Fruit fly (Drosophila melanogaster) whole organism, adult: ENCODE data around the gene dati.

Experiments
- CG14711 ChIP-seq: fragments of 200-800 bp; sonication (Bioruptor generic); optimal IDR thresholded peaks from 2 replicates; lab custom pipeline; 2018; ENCODE audit warnings: missing biosample characterization, mild to moderate bottlenecking, missing genetic modification characterization, moderate library complexity
- CG7101 ChIP-seq: fragments of 200-800 bp; sonication (Bioruptor generic); optimal IDR thresholded peaks from 2 replicates; lab custom pipeline; 2018; ENCODE audit warnings: missing biosample characterization, mild to moderate bottlenecking, missing genetic modification characterization, moderate library complexity
- Clk ChIP-seq: fragments of 200-800 bp; sonication (Bioruptor generic); optimal IDR thresholded peaks from 2 replicates; lab custom pipeline; 2017; ENCODE audit warnings: missing biosample characterization, missing genetic modification characterization
- Crg-1 ChIP-seq: fragments of 200-800 bp; sonication (Bioruptor generic); optimal IDR thresholded peaks from 2 replicates; lab custom pipeline; 2016; ENCODE audit warnings: missing biosample characterization, missing genetic modification characterization
- Mnt ChIP-seq: fragments of 200-800 bp; sonication (Bioruptor generic); optimal IDR thresholded peaks from 2 replicates; lab custom pipeline; 2016; ENCODE audit warnings: missing biosample characterization, mild to moderate bottlenecking, missing genetic modification characterization
- bab1 ChIP-seq: fragments of 200-800 bp; sonication (Bioruptor generic); optimal IDR thresholded peaks from 3 replicates; lab custom pipeline; 2019; ENCODE audit warnings: missing biosample characterization, mild to moderate bottlenecking, missing genetic modification characterization, moderate library complexity
- cnc ChIP-seq, 2 experiments: fragments of >200 bp; optimal IDR thresholded peaks; 2 replicates each; lab custom pipeline; 2017
- kay ChIP-seq: fragments of 200-800 bp; sonication (Bioruptor generic); peaks from one replicate; lab custom pipeline; 2016; ENCODE audit warnings: missing biosample characterization, missing genetic modification characterization, borderline replicate concordance
- ovo ChIP-seq: fragments of 200-800 bp; sonication (Bioruptor generic); optimal IDR thresholded peaks from 2 replicates; lab custom pipeline; 2016; ENCODE audit warnings: missing biosample characterization, missing genetic modification characterization
- pad ChIP-seq: fragments of 200-800 bp; sonication (Bioruptor generic); optimal IDR thresholded peaks from 3 replicates; lab custom pipeline; 2017; ENCODE audit warnings: missing biosample characterization, missing genetic modification characterization, mild to moderate bottlenecking, moderate library complexity, missing genetic modification reagents

DNA sequence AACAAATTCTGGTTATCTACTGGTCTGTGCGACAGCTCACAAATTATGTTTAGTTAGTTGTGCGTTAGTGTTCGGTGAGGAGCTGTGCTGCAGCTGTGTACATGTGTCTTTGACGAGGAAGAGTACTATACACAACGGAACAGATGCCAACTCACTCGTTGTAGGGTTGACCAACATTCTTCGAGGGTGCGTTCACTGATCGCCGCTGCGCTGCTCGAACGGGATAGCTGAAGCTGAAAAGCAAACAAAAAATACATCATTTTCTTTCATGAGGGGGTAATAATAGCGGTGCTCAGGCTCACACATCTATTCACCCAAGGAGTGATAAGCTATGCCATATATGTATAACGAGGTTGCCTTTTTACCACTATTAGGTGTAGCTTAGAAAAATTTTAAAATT lies 8.7 kb downstream of the dati start:
- TF ChIP-seq Mnt (no peak), Crg-1 (no peak), CG7101 (tag; lab: Kevin White, UChicago) (no peak), CG14711 (no peak), Clk (GFP tag; lab: Kevin White, UChicago) (no peak), bab1 (no peak), ovo (GFP tag; lab: Kevin White, UChicago) (no peak), cnc (optimal IDR thresholded peaks at IDR 0.05; lab: Kevin White, UChicago) (no peak), kay (GFP tag; lab: Kevin White, UChicago) (no peak), pad (GFP tag; lab: Kevin White, UChicago) (no peak)
